Worm (Caenorhabditis elegans) whole organism, late embryonic: Measurements from ENCODE around the gene R05A10.4.

Experiments
- F13H6.1 ChIP-seq: sonication (generic microtip); optimal IDR thresholded peaks from 2 replicates; lab custom pipeline; 2016; ENCODE audit warnings: missing genetic modification characterization, missing compliant biosample characterization
- K09A11.1 ChIP-seq: sonication (generic microtip); optimal IDR thresholded peaks from 2 replicates; lab custom pipeline; 2017; ENCODE audit warnings: antibody characterized with exemption, mild to moderate bottlenecking, missing genetic modification characterization, missing compliant biosample characterization; ENCODE audit not compliant: insufficient read depth
- T23F11.4 ChIP-seq: fragments of 200-800 bp; sonication (Bioruptor generic); optimal IDR thresholded peaks from 2 replicates; lab custom pipeline; 2018; ENCODE audit warnings: mild to moderate bottlenecking, missing genetic modification characterization, missing compliant biosample characterization
- Y22D7AL.16 ChIP-seq: sonication (generic microtip); optimal IDR thresholded peaks from 2 replicates; lab custom pipeline; 2016; ENCODE audit warnings: missing genetic modification characterization, missing compliant biosample characterization
- ama-1 ChIP-seq: fragments of 150-350 bp; optimal IDR thresholded peaks from 2 replicates; lab custom pipeline; 2014
- ceh-18 ChIP-seq: sonication (generic microtip); optimal IDR thresholded peaks from 2 replicates; lab custom pipeline; 2016; ENCODE audit warnings: missing genetic modification characterization, missing compliant biosample characterization
- ceh-19 ChIP-seq: fragments of 200-800 bp; sonication (Bioruptor generic); optimal IDR thresholded peaks from 2 replicates; lab custom pipeline; 2018; ENCODE audit warnings: mild to moderate bottlenecking, missing genetic modification characterization, missing compliant biosample characterization
- ceh-24 ChIP-seq: sonication (generic microtip); optimal IDR thresholded peaks from 2 replicates; lab custom pipeline; 2016; ENCODE audit warnings: mild to moderate bottlenecking, missing genetic modification characterization, missing compliant biosample characterization
- ceh-30 ChIP-seq: fragments of 150-350 bp; optimal IDR thresholded peaks from 2 replicates; lab custom pipeline; 2014; ENCODE audit warnings: missing biosample characterization, missing genetic modification characterization
- ceh-31 ChIP-seq: sonication (generic microtip); optimal IDR thresholded peaks from 2 replicates; lab custom pipeline; 2016; ENCODE audit warnings: missing genetic modification characterization, missing compliant biosample characterization
- ceh-34 ChIP-seq: sonication (generic microtip); optimal IDR thresholded peaks from 2 replicates; lab custom pipeline; 2016; ENCODE audit warnings: mild to moderate bottlenecking, missing genetic modification characterization, missing compliant biosample characterization
- ceh-45 ChIP-seq: fragments of 200-800 bp; sonication (Bioruptor generic); IDR thresholded peaks from 2 replicates; pipeline ENCODE4 v1.3.6; 2022; ENCODE audit warnings: missing genetic modification reagents, missing genetic modification characterization, missing compliant biosample characterization
- ceh-6 ChIP-seq: fragments of 200-800 bp; sonication (Bioruptor generic); optimal IDR thresholded peaks from 2 replicates; lab custom pipeline; 2018; ENCODE audit warnings: mild to moderate bottlenecking, missing genetic modification characterization, missing compliant biosample characterization
- che-1 ChIP-seq: sonication (generic microtip); optimal IDR thresholded peaks from 2 replicates; lab custom pipeline; 2016; ENCODE audit warnings: mild to moderate bottlenecking, missing genetic modification characterization, missing compliant biosample characterization
- dmd-4 ChIP-seq: sonication (generic microtip); optimal IDR thresholded peaks from 2 replicates; lab custom pipeline; 2016; ENCODE audit warnings: borderline replicate concordance, missing genetic modification characterization, missing compliant biosample characterization
- dve-1 ChIP-seq: sonication (generic microtip); optimal IDR thresholded peaks from 2 replicates; lab custom pipeline; 2017; ENCODE audit warnings: antibody characterized with exemption, mild to moderate bottlenecking, missing genetic modification characterization, missing compliant biosample characterization
- elt-2 ChIP-seq: sonication (generic microtip); optimal IDR thresholded peaks from 2 replicates; lab custom pipeline; 2016; ENCODE audit warnings: missing genetic modification reagents, missing genetic modification characterization, missing compliant biosample characterization
- elt-4 ChIP-seq: sonication (generic microtip); optimal IDR thresholded peaks from 2 replicates; lab custom pipeline; 2016; ENCODE audit warnings: missing genetic modification characterization, missing compliant biosample characterization
- ets-4 ChIP-seq: sonication (generic microtip); optimal IDR thresholded peaks from 2 replicates; lab custom pipeline; 2016; ENCODE audit warnings: missing genetic modification characterization, missing compliant biosample characterization
- eyg-1 ChIP-seq: sonication (generic microtip); optimal IDR thresholded peaks from 2 replicates; lab custom pipeline; 2016; ENCODE audit warnings: missing genotype, missing genetic modification characterization, missing compliant biosample characterization
- fkh-6 ChIP-seq: sonication (generic microtip); optimal IDR thresholded peaks from 2 replicates; lab custom pipeline; 2016; ENCODE audit warnings: missing genetic modification characterization, missing compliant biosample characterization
- hlh-13 ChIP-seq: fragments of 200-800 bp; sonication (Bioruptor generic); optimal IDR thresholded peaks from 2 replicates; lab custom pipeline; 2018; ENCODE audit warnings: mild to moderate bottlenecking, missing genetic modification characterization, missing compliant biosample characterization
- hlh-30 ChIP-seq: sonication (generic microtip); optimal IDR thresholded peaks from 2 replicates; lab custom pipeline; 2017; ENCODE audit warnings: antibody characterized with exemption, missing genetic modification characterization, missing compliant biosample characterization; ENCODE audit not compliant: insufficient read depth
- hlh-6 ChIP-seq: sonication (generic microtip); optimal IDR thresholded peaks from 2 replicates; lab custom pipeline; 2016; ENCODE audit warnings: missing genotype, missing genetic modification characterization, missing compliant biosample characterization
- mec-3 ChIP-seq: sonication (generic microtip); optimal IDR thresholded peaks from 2 replicates; lab custom pipeline; 2016; ENCODE audit warnings: borderline replicate concordance, missing genetic modification characterization, missing compliant biosample characterization
- nfya-1 ChIP-seq: sonication (generic microtip); optimal IDR thresholded peaks from 2 replicates; lab custom pipeline; 2017; ENCODE audit warnings: missing genetic modification characterization, mild to moderate bottlenecking, missing compliant biosample characterization, antibody characterized with exemption, moderate library complexity
- nhr-11 ChIP-seq: fragments of 150-350 bp; optimal IDR thresholded peaks from 2 replicates; lab custom pipeline; 2014; ENCODE audit warnings: missing biosample characterization, missing genetic modification characterization
- odd-2 ChIP-seq: sonication (generic microtip); optimal IDR thresholded peaks from 2 replicates; lab custom pipeline; 2017; ENCODE audit warnings: antibody characterized with exemption, mild to moderate bottlenecking, missing genetic modification characterization, missing compliant biosample characterization
- pag-3 ChIP-seq: sonication (generic microtip); optimal IDR thresholded peaks from 2 replicates; lab custom pipeline; 2016; ENCODE audit warnings: missing compliant biosample characterization, missing genetic modification characterization, borderline replicate concordance
- pat-9 ChIP-seq: fragments of 200-800 bp; sonication (Bioruptor generic); optimal IDR thresholded peaks from 2 replicates; lab custom pipeline; 2018; ENCODE audit warnings: mild to moderate bottlenecking, missing genetic modification characterization, moderate library complexity, missing compliant biosample characterization
- pha-4 ChIP-seq: fragments of 150-350 bp; optimal IDR thresholded peaks from 2 replicates; lab custom pipeline; 2018; ENCODE audit warnings: missing biosample characterization, missing genetic modification reagents, missing genetic modification characterization
- pros-1 ChIP-seq: fragments of 150-350 bp; optimal IDR thresholded peaks from 2 replicates; lab custom pipeline; 2014; ENCODE audit warnings: missing biosample characterization, missing genetic modification reagents, missing genetic modification characterization
- ref-2 ChIP-seq: sonication (generic microtip); optimal IDR thresholded peaks from 2 replicates; lab custom pipeline; 2016; ENCODE audit warnings: missing genetic modification characterization, missing compliant biosample characterization
- rnt-1 ChIP-seq: sonication (generic microtip); optimal IDR thresholded peaks from 2 replicates; lab custom pipeline; 2016; ENCODE audit warnings: missing genetic modification characterization, missing compliant biosample characterization
- syd-9 ChIP-seq: sonication (generic microtip); optimal IDR thresholded peaks from 2 replicates; lab custom pipeline; 2016; ENCODE audit warnings: mild to moderate bottlenecking, missing genetic modification characterization, moderate library complexity, missing compliant biosample characterization
- tbx-2 ChIP-seq: sonication (generic microtip); optimal IDR thresholded peaks from 2 replicates; lab custom pipeline; 2016; ENCODE audit warnings: missing genetic modification characterization, missing compliant biosample characterization
- unc-3 ChIP-seq, 2 experiments: fragments of 200-800 bp in 1 of 2; sonication (Bioruptor generic) in 1 of 2; sonication (generic microtip) in 1 of 2; conservative IDR thresholded peaks in 1 of 2; optimal IDR thresholded peaks in 1 of 2; 2 replicates each; pipeline versions ENCODE4 v1.3.6 to Lab custom; 2016 to 2022; ENCODE audit warnings: missing compliant biosample characterization in 2 of 2, missing genetic modification characterization in 2 of 2, missing genetic modification reagents in 1 of 2
- unc-42 ChIP-seq: sonication (generic microtip); optimal IDR thresholded peaks from 2 replicates; lab custom pipeline; 2016; ENCODE audit warnings: missing genotype, missing genetic modification characterization, missing compliant biosample characterization
- unc-55 ChIP-seq: sonication (generic microtip); optimal IDR thresholded peaks from 2 replicates; lab custom pipeline; 2017; ENCODE audit warnings: missing biosample characterization, missing genetic modification reagents, missing genetic modification characterization
- zip-5 ChIP-seq: sonication (generic microtip); optimal IDR thresholded peaks from 2 replicates; lab custom pipeline; 2016; ENCODE audit warnings: missing genetic modification characterization, missing compliant biosample characterization

Gene R05A10.4

DNA sequence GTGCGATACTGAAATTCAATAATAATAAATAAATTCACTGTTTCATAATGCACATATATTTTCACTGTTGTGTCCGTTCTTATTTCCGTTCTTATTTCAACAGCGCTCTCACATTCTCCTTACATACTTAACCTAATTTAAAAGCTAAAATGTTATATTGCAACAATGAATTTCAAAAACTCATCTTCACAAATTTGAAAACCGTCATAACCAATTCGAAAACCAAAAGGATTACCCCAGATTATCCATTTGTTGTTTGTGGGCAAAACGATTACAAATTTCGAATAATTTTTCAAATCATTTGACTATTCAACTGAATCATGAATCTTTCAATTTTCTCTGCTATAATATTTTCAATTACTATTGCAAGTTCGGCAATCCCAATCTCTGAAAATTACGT is at the start of gene R05A10.4:
Gene R05A10.4 (plus strand): TSS at position 301 of the 400 bp plus-strand sequence.
- TF ChIP-seq ama-1 = no peak
- no peak for TF ChIP-seq Y22D7AL.16 (tag; lab: Kevin White, UChicago)

DNA sequence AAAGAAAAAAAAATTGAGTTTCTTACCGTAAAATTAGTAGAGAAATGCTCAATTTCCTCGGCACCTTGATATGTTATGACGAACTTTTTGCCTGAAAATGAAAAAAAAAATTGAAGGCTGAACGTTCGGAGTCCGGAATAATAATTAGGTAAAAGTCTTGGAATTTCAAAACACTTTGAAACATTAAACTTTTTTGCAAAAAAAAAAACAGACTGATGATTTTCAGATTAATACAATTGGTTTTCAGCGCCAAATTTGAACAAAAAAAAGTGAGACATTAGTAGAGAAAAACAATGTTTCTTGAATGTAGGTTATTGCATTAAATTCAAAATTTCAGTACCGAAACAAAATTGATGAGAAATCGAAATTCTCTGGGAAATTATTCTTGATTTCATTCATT is 48.3 kb upstream of the R05A10.4 start, which contains the start of gene nkcc-1:
Gene nkcc-1 (minus strand): TSS at position 101 of the 400 bp plus-strand sequence.
- no peak for TF ChIP-seq ceh-45
- no peak for TF ChIP-seq pat-9 (tag; lab: Kevin White, UChicago)
- TF ChIP-seq unc-42 (tag; lab: Kevin White, UChicago) = no peak
- TF ChIP-seq elt-4 (tag; lab: Kevin White, UChicago) = no peak
- TF ChIP-seq K09A11.1 (tag; lab: Kevin White, UChicago) = no peak
- no peak for TF ChIP-seq zip-5 (tag; lab: Kevin White, UChicago)
- no peak for TF ChIP-seq hlh-13 (GFP tag; lab: Kevin White, UChicago)
- no peak for TF ChIP-seq ceh-19 (GFP tag; lab: Kevin White, UChicago)
- TF ChIP-seq elt-2 = no peak
- no peak for TF ChIP-seq eyg-1 (tag; lab: Kevin White, UChicago)
- no peak for TF ChIP-seq ref-2 (tag; lab: Kevin White, UChicago)
- TF ChIP-seq, all 69 proteins: peak for 0

DNA sequence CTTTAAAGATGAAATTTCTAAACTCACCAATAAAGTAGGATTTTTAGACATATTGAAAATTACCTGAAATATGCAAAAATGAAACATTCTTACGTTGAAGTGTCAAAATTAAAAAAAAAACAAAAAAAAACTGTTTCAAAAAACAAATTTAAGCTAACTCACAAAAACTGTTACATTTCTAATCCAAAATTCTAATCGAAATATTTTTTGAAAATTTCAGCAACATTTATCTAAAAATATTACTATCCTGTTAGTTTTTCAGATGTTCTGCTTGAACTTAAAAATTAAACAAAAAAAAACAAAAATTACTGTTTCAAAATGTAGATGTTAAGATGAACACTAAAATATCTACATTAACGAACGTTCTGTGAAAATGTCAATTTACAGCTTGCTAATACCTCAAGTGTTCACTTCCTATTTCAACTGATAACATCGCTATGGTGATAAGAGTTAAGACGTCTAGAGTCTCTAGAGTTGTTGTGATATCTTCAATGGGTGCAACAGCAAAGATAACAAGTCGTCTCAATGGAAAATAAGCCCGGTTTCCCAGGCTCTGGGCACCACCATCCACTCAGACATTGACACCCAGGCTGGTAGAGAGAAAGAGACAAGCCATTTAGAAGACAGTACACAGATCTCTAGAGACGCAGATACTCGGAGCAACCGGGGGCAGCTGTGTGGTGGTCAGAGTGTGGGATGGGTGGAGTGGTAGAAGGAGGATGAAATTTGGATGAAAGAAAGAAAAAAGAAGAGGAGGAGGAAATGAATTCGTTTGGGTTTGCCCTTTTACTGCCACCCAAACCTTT is 44.3 kb upstream of the R05A10.4 start, which contains the start of gene H12I19.115:
Gene H12I19.115 (minus strand): TSS at position 51 of the 806 bp plus-strand sequence.
- peak; percentile 36 for TF ChIP-seq unc-55
- TF ChIP-seq ceh-34 (tag; lab: Kevin White, UChicago) = no peak
- TF ChIP-seq nfya-1 = peak; percentile 63
- peak; percentile 97 for TF ChIP-seq elt-2
- TF ChIP-seq tbx-2 (tag; lab: Kevin White, UChicago) = peak; percentile 39
- no peak for TF ChIP-seq ceh-45
- TF ChIP-seq rnt-1 (tag; lab: Kevin White, UChicago) = peak; percentile 31
- TF ChIP-seq T23F11.4 (GFP tag; lab: Kevin White, UChicago) = no peak
- no peak for TF ChIP-seq unc-3 (GFP tag; conservative IDR thresholded peaks at IDR 0.05; lab: Robert Waterston, UW)
- TF ChIP-seq unc-3 (tag; optimal IDR thresholded peaks at IDR 0.05; lab: Kevin White, UChicago) = no peak
- peak; percentile 34 for TF ChIP-seq unc-42 (tag; lab: Kevin White, UChicago)
- peak; percentile 4 for TF ChIP-seq syd-9 (tag; lab: Kevin White, UChicago)
- TF ChIP-seq elt-4 (tag; lab: Kevin White, UChicago) = no peak
- no peak for TF ChIP-seq zip-5 (tag; lab: Kevin White, UChicago)
- TF ChIP-seq ceh-31 (tag; lab: Kevin White, UChicago) = peak; percentile 23
- no peak for TF ChIP-seq hlh-30 (tag; lab: Kevin White, UChicago)
- TF ChIP-seq pat-9 (tag; lab: Kevin White, UChicago) = no peak
- TF ChIP-seq pag-3 = no peak
- no peak for TF ChIP-seq ceh-6
- TF ChIP-seq che-1 (tag; lab: Kevin White, UChicago) = peak; percentile 20
- TF ChIP-seq ceh-18 = peak; percentile 11
- TF ChIP-seq, all 69 proteins: peak for 10

DNA sequence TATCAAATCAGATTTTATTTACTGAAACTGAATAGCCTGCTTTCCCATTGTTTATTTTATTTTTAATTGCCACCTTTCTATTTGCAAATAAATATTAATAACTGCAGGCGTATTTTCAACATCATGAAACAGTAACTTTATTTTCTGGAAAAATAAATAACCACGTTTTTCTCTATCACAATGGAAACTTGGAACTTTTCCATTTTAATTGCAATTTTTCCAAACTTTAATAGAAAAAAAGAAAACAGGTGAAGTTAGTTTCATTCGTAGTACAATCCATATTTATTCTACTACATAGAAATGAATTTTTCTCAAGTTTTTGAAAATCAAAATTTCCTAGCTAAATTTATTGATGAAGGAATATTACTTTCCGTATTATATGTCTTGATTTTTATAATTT is 43.2 kb upstream of the R05A10.4 start, which contains the start of gene srz-42:
Gene srz-42 (plus strand): TSS at position 301 of the 400 bp plus-strand sequence.
- TF ChIP-seq ceh-19 (GFP tag; lab: Kevin White, UChicago) = no peak
- TF ChIP-seq ceh-30 (tag; lab: Kevin White, UChicago) = no peak
- TF ChIP-seq pha-4 = no peak
- no peak for TF ChIP-seq pros-1
- no peak for TF ChIP-seq dve-1 (tag; lab: Kevin White, UChicago)
- no peak for TF ChIP-seq ets-4 (tag; lab: Kevin White, UChicago)
- no peak for TF ChIP-seq nhr-11 (tag; lab: Kevin White, UChicago)
- no peak for TF ChIP-seq odd-2
- TF ChIP-seq hlh-6 = no peak
- TF ChIP-seq tbx-2 (tag; lab: Kevin White, UChicago) = no peak
- TF ChIP-seq pat-9 (tag; lab: Kevin White, UChicago) = no peak
- TF ChIP-seq K09A11.1 (tag; lab: Kevin White, UChicago) = no peak
- no peak for TF ChIP-seq fkh-6 (tag; lab: Kevin White, UChicago)
- no peak for TF ChIP-seq ama-1
- TF ChIP-seq F13H6.1 (tag; lab: Kevin White, UChicago) = no peak
- TF ChIP-seq mec-3 (tag; lab: Kevin White, UChicago) = no peak
- TF ChIP-seq dmd-4 = no peak
- no peak for TF ChIP-seq ceh-24
- TF ChIP-seq Y22D7AL.16 (tag; lab: Kevin White, UChicago) = no peak
- TF ChIP-seq, all 69 proteins: peak for 0
